Worm (Caenorhabditis elegans): ENCODE data around the gene div-1.
A peak's percentile ranks its signal among the peaks of the same experiment; 100 is the strongest.

Gene div-1

ce11 chrIII:10209703-10210102 lies 38.7 kb downstream of the div-1 start, which contains the start of gene T20G5.9 (continued):
- no peak for TF ChIP-seq Y67H2A.10 (GFP tag; conservative IDR thresholded peaks at IDR 0.05)
- TF ChIP-seq cebp-1 (GFP tag; IDR thresholded peaks at IDR 0.05), result no peak
- TF ChIP-seq cebp-1 (tag; optimal IDR thresholded peaks at IDR 0.05), result no peak
- no peak for TF ChIP-seq unc-62 (GFP tag; optimal IDR thresholded peaks at IDR 0.05)
- no peak for TF ChIP-seq let-607 (tag; optimal IDR thresholded peaks at IDR 0.05)
- no peak for TF ChIP-seq K12H6.12 (tag; optimal IDR thresholded peaks at IDR 0.05)
- no peak for TF ChIP-seq B0261.1 (tag; optimal IDR thresholded peaks at IDR 0.05)
- TF ChIP-seq rec-8 (tag; optimal IDR thresholded peaks at IDR 0.05), result no peak
- TF ChIP-seq tbp1 (GFP tag; optimal IDR thresholded peaks at IDR 0.05), result no peak
- TF ChIP-seq F33H1.4 (GFP tag; IDR thresholded peaks at IDR 0.05), result peak; percentile 42; the same call in 1 of the 2 replicates
- TF ChIP-seq Y56A3A.18 (GFP tag; IDR thresholded peaks at IDR 0.05), result no peak
- no peak for TF ChIP-seq egl-18 (GFP tag; IDR thresholded peaks at IDR 0.05)
- 0 out of 2 replicates have a peak, but pooled peaks have one; percentile 49 for TF ChIP-seq nfyb-1 (GFP tag; IDR thresholded peaks at IDR 0.05)
- no peak for TF ChIP-seq C06A6.2 (GFP tag; conservative IDR thresholded peaks at IDR 0.05)
- no peak for TF ChIP-seq F37B4.10 (GFP tag; IDR thresholded peaks at IDR 0.05)
- TF ChIP-seq B0019.2 (GFP tag; conservative IDR thresholded peaks at IDR 0.05), result 0 out of 2 replicates have a peak, but pooled peaks have one; percentile 20
- TF ChIP-seq ama-1 (optimal IDR thresholded peaks at IDR 0.05), result peak; percentile 31
- peak in 1 of 2 experiments; percentile 19 for TF ChIP-seq ama-1 (GFP tag; optimal IDR thresholded peaks at IDR 0.05)
- no peak for TF ChIP-seq madf-3 (GFP tag; IDR thresholded peaks at IDR 0.05)
- TF ChIP-seq zim-3 (tag; optimal IDR thresholded peaks at IDR 0.05), result no peak
- no peak for TF ChIP-seq bed-2 (GFP tag; IDR thresholded peaks at IDR 0.05)
- no peak for TF ChIP-seq lag-1 (GFP tag; IDR thresholded peaks at IDR 0.05)
- no peak for TF ChIP-seq T07F8.4 (tag; optimal IDR thresholded peaks at IDR 0.05)
- peak; percentile 16; the same call in 1 of the 2 replicates for TF ChIP-seq rcor-1 (GFP tag; IDR thresholded peaks at IDR 0.05)
- 0 out of 2 replicates have a peak, but pooled peaks have one; percentile 6 for TF ChIP-seq Y53G8AR.9 (GFP tag; conservative IDR thresholded peaks at IDR 0.05)
- no peak for TF ChIP-seq ztf-28 (GFP tag; IDR thresholded peaks at IDR 0.05)
- TF ChIP-seq lin-54 (GFP tag; optimal IDR thresholded peaks at IDR 0.05), result peak; percentile 9
- no peak for TF ChIP-seq snpc-1.3 (tag; optimal IDR thresholded peaks at IDR 0.05; ENCODE audit: insufficient read depth)
- TF ChIP-seq B0035.1 (tag; optimal IDR thresholded peaks at IDR 0.05), result no peak
- no peak for TF ChIP-seq ceh-79 (tag; optimal IDR thresholded peaks at IDR 0.05)
- no peak for TF ChIP-seq mel-28 (tag; optimal IDR thresholded peaks at IDR 0.05; ENCODE audit: borderline replicate concordance)
- TF ChIP-seq lsy-27 (tag; optimal IDR thresholded peaks at IDR 0.05; ENCODE audit: borderline replicate concordance, insufficient read depth), result no peak
- no peak for TF ChIP-seq snpc-4 (GFP tag; optimal IDR thresholded peaks at IDR 0.05)
- no peak for TF ChIP-seq snpc-4 (tag; optimal IDR thresholded peaks at IDR 0.05)
- TF ChIP-seq madf-6 (GFP tag; IDR thresholded peaks at IDR 0.05), result peak; percentile 87
- TF ChIP-seq F22D6.2 (tag; optimal IDR thresholded peaks at IDR 0.05), result no peak
- no peak for TF ChIP-seq ztf-25 (GFP tag; IDR thresholded peaks at IDR 0.05)
- TF ChIP-seq gei-17 (GFP tag; optimal IDR thresholded peaks at IDR 0.05), result no peak
- no peak for TF ChIP-seq hmg-20 (GFP tag; IDR thresholded peaks at IDR 0.05)
- TF ChIP-seq madf-10 (tag; optimal IDR thresholded peaks at IDR 0.05), result no peak
- peak; percentile 44 for TF ChIP-seq chd-7 (tag; optimal IDR thresholded peaks at IDR 0.05)
- no peak for TF ChIP-seq nhr-80 (tag; optimal IDR thresholded peaks at IDR 0.05)
- TF ChIP-seq nhr-90 (tag; optimal IDR thresholded peaks at IDR 0.05), result no peak
- no peak for TF ChIP-seq C17E4.6 (GFP tag; IDR thresholded peaks at IDR 0.05)
- 0 out of 2 replicates have a peak, but pooled peaks have one; percentile 25 for TF ChIP-seq mcd-1 (GFP tag; IDR thresholded peaks at IDR 0.05)
- no peak for TF ChIP-seq ztf-3 (GFP tag; optimal IDR thresholded peaks at IDR 0.05)
- TF ChIP-seq fkh-3 (tag; optimal IDR thresholded peaks at IDR 0.05), result no peak
- TF ChIP-seq ets-4 (GFP tag; optimal IDR thresholded peaks at IDR 0.05), result no peak
- peak; percentile 72 for TF ChIP-seq madf-8 (GFP tag; conservative IDR thresholded peaks at IDR 0.05)

Data from whole organism, young adult.